Fruit fly (Drosophila melanogaster) S2 (cell line): ENCODE results near the gene CG13689.

Experiments
- CG8478 ChIP-seq: fragments of >200 bp; optimal IDR thresholded peaks from 2 replicates; lab custom pipeline; 2018
- CTCF ChIP-seq, 2 experiments: fragments of >200 bp; optimal IDR thresholded peaks; 2 replicates each; lab custom pipeline; 2018

CG13689 gene

DNA sequence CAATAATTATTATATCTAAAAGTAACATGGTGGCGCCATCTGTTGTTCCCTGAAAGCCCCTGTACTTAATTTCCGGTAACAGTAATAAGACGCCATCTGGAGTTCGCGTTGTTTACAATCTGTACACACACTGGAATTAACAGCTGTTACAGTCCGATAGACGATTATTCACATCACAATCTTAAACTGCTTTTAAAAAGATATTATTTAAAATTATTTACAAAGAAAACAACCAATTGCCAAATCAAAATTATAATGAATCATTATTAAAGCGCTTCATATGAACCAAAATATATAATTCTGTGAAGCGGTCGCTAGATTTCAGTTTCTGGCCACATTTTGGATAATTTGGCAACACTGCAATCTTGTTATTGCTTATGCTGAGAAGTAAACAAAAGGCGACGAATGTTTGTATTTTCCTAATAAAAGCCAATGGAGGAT is at the start of gene CG13689:
CG13689 (plus strand) TSS at position 375 of the 441 bp plus-strand sequence.
- TF ChIP-seq CTCF (optimal IDR thresholded peaks at IDR 0.05; lab: Kevin White, UChicago) = peak; percentile 76 to 95
- TF ChIP-seq CG8478 = no peak

DNA sequence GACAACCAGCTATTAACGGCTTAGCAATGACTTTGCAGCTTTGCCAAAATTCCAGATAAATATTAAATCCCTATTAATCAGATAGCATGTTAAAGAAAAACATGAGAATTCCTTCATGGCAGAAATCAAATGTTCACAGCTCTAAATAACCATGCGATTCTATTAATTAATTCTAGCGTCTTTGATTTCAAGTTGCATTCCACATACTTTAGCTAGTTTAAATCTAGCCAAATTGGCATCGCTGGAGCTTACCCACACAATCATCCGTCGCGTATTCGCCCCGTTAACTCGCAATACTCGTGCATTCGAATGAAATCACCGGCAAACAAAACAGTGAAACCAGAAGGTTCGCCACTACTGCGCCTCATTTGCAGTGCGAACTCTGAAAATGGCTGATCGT is 43.3 kb upstream of the CG13689 start, which contains the start of gene Tspo:
Tspo (plus strand) TSS at position 302 of the 400 bp plus-strand sequence.
- TF ChIP-seq CG8478 (no peak), CTCF (optimal IDR thresholded peaks at IDR 0.05; lab: Kevin White, UChicago) (no peak)

DNA sequence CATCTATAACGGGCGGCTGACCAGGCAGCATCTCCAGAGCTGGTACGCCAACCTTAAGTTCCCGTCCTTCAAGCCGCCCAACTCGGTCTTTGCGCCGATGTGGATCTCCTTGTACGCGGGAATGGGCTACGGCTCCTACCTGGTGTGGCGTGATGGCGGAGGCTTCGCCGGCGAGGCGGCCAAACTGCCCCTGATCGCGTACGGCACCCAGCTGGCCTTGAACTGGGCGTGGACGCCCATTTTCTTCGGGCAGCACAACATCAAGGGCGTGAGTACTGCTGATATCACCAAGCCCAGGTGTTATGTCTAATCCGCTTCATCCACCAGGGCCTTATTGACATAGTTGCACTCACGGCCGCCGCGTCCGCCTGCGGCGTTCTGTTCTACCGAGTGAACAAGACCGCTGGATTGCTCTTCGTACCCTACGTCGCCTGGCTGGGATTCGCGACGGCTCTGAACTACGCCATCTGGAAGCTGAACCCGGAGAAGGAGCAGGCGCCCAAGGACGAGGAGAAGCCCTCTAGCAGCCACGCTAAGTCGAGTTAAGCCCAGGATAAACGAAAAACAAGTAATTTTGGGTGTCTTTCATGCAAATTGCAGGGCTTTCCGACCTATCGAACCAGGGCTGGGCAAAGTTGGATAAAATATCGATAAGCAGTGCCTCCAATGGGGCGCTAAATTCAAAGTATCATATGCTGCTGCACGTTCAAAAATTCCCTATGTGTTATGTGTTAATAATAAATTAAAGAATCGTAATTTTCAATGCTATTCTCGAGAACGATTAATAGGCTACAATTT is 42.6 kb upstream of the CG13689 start, which contains the start of gene rempA:
rempA (minus strand) TSS at position 541 of the 798 bp plus-strand sequence.
- TF ChIP-seq CG8478 (no peak), CTCF (optimal IDR thresholded peaks at IDR 0.05; lab: Kevin White, UChicago) (peak in 1 of 2 experiments; percentile 39)

DNA sequence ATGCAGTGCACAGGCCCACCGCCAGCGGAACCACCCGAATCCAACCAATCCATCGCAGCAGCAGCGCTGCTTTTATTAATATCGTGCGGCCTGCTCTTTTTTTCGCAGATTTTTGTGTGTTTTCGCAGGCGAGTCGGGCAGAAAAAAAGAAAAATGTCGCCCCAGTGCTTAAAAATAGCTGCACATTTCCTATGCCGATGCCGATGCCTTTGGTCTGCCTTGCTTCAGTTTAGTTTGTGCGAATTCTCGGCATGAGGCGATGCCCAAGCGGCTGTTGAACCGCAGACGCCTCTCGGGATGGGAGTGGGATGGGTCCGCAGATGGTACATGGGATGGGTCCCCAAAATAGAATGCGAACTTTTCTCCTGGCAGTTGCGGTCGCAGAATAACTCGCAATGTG is 39.3 kb upstream of the CG13689 start:
- TF ChIP-seq CTCF (optimal IDR thresholded peaks at IDR 0.05; lab: Kevin White, UChicago) (no peak), CG8478 (no peak)

DNA sequence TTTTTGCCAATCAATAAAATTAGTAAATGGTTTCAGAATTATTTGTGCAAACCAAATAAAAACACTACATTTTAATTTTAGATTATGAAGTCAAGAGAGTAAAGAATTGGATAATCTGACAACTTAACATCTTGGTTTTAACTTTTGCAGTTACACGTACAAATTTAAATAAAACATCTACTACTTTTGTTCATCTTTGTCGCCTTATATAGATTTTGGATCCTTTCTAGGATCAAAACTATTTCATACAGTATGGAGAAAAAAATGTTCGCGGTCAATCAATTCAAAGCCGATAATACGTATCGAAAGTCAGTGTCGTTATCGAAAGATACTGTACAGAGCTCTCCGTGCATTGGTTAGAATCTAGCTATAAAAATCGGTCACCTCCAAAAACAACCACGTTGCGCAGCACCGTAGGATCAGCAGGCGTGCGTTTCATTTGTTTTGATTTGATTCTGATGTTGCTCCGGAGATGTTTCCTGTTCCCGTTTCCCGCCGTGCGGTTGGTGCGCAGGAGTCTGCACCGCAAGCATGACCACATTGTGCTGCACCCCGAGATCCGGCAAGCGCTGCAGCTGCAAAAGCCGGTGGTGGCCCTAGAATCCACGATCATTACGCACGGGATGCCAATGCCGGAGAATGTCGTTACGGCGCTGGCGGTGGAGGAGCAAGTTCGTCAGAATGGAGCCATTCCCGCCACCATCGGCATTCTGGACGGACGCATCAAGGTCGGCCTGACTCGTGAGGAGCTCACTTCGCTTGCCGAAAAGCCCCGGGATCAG is 38.7 kb upstream of the CG13689 start, which contains the start of the genes uncNacbeta and CG2794:
uncNacbeta (minus strand) TSS at position 51 of the 782 bp plus-strand sequence.
CG2794 (plus strand) TSS at position 395 of the 782 bp plus-strand sequence.
- TF ChIP-seq CG8478 (no peak), CTCF (optimal IDR thresholded peaks at IDR 0.05; lab: Kevin White, UChicago) (peak in 1 of 2 experiments; percentile 46)

DNA sequence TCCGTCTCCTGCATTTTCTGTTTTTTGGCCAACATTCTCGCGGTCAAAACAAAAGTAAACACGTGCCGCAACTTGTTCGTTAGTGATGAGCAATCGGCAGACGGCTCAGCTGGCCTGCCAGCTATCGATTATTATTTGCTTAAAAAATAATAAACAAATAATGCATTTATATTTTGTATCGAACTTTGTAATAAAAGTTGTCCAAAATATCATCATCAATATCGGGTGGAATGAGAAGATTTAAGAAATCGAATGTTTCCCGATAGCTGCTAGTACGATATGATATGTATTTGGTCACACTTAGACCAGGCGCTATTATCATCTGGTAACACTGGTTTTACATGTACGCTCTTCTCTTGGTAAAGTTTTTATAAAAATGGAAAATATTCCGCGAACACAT is 34.6 kb upstream of the CG13689 start, which contains the start of the genes Nle and Sf3b1:
Nle (minus strand) TSS at position 92 of the 400 bp plus-strand sequence.
Sf3b1 (plus strand) TSS at position 311 of the 400 bp plus-strand sequence.
- TF ChIP-seq CG8478 = no peak
- peak in 1 of 2 experiments; percentile 4 for TF ChIP-seq CTCF (optimal IDR thresholded peaks at IDR 0.05; lab: Kevin White, UChicago)

DNA sequence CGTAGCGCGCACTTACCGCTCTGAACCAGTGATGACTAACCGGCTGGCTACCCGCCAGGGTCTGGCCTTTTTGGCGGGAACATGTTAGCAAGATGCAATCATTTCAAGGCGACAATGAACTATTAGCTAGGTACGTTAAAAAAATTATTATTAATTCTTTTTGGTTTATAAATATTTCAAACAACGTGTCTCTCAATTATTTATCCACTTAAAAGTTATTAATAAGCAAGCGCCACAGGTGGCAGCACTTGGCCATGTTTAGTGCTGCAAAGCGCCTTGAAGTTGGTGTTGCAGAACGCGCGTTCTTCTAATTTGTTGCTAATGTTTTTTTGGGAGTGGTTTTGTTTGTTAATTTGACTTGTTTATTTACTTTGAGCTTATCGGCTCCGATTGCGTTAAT is 28.4 kb upstream of the CG13689 start, which contains the start of the genes Ipk2 and cold:
Ipk2 (minus strand) TSS at position 39 of the 400 bp plus-strand sequence.
cold (plus strand) TSS at position 66 of the 400 bp plus-strand sequence.
- no peak for TF ChIP-seq CG8478
- TF ChIP-seq CTCF (optimal IDR thresholded peaks at IDR 0.05; lab: Kevin White, UChicago) = peak in 1 of 2 experiments; percentile 32

DNA sequence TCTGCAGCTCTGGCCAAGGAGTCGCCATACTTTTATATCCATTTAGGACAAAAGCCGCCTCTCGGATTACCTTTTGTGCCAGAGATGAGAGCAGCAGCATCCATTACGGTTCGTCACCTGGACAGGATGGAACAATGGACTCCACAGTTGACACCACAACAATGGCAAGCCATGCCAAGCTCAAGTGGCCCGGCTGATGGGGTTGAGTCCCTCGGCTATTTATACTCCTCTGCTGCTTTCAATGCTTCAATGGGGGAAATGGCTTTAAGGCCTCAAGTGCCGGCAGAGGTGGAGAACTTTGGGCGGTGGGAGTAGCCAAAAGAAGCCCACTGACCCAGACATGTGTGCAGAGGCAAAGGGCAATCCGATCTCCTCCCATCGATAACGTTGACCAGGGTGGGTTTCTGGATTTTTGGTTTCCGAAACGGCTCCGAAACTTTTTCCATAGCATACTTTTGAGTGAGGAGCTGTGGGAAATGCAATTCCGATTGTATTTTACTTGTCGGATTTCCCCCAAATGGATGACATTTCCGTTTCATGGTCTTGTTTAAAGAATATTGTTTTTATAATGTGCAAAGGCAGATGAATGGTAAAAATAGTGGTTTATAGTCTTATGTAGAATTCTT is 25.9 kb upstream of the CG13689 start, which contains the start of gene Ptth:
Ptth (minus strand) TSS at position 338 of the 626 bp plus-strand sequence.
- peak; percentile 47 to 59 for TF ChIP-seq CTCF (optimal IDR thresholded peaks at IDR 0.05; lab: Kevin White, UChicago)
- no peak for TF ChIP-seq CG8478

DNA sequence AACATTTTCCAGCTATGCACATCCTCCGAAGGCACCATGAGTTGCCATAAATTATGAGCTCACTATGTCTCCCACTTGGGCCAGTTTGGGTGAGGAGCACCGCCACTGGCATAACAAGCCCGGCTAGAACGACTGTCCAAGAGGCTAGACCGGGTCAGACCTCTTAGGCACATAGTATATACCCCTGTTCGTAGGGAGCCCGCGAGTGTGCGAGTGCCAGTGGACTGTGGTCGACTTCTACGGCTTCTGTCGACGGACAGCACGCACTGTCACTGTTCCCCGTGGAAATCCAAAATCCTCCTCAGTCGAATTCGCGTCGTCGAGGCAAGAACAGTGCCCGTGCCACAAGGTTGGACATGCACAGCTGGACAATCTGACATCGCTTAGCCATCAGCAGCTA is 25.4 kb upstream of the CG13689 start, which contains the start of gene Pph13:
Pph13 (plus strand) TSS at position 301 of the 400 bp plus-strand sequence.
- no peak for TF ChIP-seq CTCF (optimal IDR thresholded peaks at IDR 0.05; lab: Kevin White, UChicago)
- TF ChIP-seq CG8478 = no peak

DNA sequence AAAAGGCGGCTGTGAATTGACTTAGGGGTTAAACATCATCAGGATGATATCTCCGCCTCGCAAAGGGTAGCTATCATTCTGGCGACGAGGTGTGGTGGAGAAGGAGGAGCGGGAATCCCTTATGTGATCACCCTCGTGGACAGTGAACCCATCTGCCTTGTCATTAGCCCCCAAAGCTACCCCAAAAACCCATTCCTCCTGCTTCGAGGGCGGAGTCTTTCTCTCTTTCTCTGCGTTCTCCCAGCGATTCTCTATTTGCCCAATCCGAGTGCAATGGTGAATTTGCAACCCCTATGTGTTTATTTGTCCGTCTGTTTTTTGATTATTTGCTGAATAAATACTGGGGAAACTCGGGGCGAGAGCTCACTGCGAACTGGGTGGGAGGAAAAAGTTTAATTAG is 17.3 kb upstream of the CG13689 start:
- TF ChIP-seq CTCF (optimal IDR thresholded peaks at IDR 0.05; lab: Kevin White, UChicago) (no peak), CG8478 (no peak)

DNA sequence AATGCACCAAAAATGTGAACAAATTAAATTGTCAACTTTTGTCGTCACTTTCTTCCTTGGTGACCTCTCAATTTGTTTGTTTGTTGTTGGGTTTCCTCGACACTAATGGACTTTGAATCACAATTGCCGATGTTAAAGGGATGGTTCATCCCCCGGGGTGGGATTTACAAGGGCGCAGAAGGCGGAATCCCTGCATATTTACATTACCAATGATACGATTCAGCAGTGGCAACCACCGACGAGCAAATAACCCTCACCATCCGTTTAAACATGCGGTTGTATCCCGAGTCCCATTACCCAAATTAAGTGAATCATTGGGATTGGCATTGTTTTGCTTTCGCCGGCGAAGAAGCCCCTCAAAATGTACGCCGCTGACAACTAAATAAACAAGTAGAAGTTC is 11.1 kb upstream of the CG13689 start:
- TF ChIP-seq CTCF (optimal IDR thresholded peaks at IDR 0.05; lab: Kevin White, UChicago) (no peak), CG8478 (no peak)

DNA sequence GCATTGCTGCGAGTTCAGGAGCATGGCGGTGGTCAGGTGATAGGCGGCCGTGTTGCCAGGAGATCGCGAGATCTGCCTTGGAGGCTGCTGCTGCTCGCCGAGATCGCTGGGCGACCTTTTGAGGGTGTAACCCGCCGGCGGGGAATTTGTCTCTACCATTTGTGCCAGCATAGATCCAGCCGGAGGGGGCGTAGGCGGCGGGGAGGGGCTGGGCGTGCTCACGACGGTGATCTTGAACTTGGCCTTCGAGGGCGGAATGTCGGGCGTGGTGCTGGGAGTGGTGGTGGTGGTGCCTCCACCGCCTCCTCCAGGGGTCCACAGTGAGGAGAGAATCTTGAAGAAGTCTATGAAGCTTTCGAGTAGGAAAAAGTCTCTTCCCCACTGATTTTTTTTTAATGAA is 8.6 kb upstream of the CG13689 start:
- TF ChIP-seq CG8478 (no peak), CTCF (optimal IDR thresholded peaks at IDR 0.05; lab: Kevin White, UChicago) (no peak)

DNA sequence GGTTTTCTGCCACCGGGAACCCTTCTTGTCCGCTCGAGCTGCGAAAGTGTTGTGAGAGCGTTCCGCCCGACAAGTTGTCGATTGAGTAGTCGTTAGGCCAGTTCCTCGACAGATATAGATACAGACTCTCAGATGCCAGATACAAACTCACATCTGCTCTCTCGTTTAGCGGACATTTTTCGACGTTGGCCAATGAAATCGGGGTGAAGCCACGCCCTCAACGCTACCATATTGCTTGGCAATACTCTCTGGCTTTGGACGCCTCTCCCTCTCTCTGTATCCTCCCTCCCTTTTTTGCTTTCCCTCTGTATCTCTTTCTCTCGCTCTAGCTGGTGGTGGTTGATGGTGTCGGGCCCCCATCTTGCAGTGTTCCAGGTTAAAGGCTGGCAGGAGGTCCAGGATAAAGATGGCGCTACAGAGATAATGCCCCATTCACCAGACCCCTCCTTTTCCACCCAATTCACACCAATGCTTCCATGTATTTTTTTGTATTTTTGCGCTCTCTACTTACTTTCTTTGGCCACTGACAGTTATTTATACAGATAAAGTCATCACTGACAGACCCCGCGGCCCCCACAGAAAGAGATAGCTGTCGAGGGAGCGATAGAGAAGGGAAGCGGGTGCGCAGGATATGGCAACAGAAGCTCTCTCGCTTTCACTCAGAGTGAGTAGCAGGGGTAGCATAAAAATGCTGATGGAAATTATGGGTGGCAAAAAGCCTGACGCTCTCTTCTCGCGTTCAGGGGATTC is 7.8 kb upstream of the CG13689 start, which contains the start of gene Gsc:
Gsc (minus strand) TSS at position 51 of the 750 bp plus-strand sequence.
- no peak for TF ChIP-seq CTCF (optimal IDR thresholded peaks at IDR 0.05; lab: Kevin White, UChicago)
- no peak for TF ChIP-seq CG8478

DNA sequence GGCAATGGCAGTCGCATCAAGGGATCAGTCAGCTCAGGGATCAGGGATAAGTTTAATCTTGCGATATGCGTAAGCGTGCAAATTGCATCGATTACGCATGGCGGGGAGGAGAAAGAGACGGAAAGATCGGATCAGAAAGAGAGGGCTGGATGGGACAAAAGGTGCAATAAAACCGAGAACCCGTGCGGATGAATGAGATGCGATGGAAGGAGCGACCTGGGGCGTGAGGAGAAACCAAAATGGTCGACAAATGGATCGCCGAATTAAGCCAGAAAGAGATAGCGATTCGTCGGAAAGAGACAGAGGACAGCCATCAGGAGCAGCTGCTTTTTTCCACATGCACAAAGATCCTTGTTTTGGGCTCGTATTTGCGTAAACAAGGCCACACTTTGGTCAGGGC is 4.8 kb upstream of the CG13689 start:
- TF ChIP-seq CTCF (optimal IDR thresholded peaks at IDR 0.05; lab: Kevin White, UChicago) (no peak), CG8478 (no peak)
